Worm (Caenorhabditis elegans) whole organism, mixed stage, embryonic: Measurements from ENCODE around the gene F10C1.23.
A peak's percentile ranks its signal among the peaks of the same experiment; 100 is the strongest.

Source experiments
- M03D4.4 ChIP-seq: sonication (generic microtip); optimal IDR thresholded peaks from 2 replicates; lab custom pipeline; 2017; ENCODE audit warnings: mild to moderate bottlenecking, missing genetic modification characterization, missing compliant biosample characterization
- bed-3 ChIP-seq: fragments of 200-800 bp; sonication (Bioruptor generic); optimal IDR thresholded peaks from 3 replicates; lab custom pipeline; 2018; ENCODE audit warnings: mild to moderate bottlenecking, missing genetic modification characterization, moderate library complexity, missing compliant biosample characterization
- blmp-1 ChIP-seq: fragments of 150-350 bp; optimal IDR thresholded peaks from 2 replicates; lab custom pipeline; 2014; ENCODE audit warnings: missing biosample characterization, missing genetic modification characterization
- ceh-43 ChIP-seq: fragments of 200-800 bp; sonication (Bioruptor generic); optimal IDR thresholded peaks from 2 replicates; lab custom pipeline; 2018; ENCODE audit warnings: mild to moderate bottlenecking, missing genetic modification characterization, moderate library complexity, missing compliant biosample characterization
- ceh-83 ChIP-seq: fragments of 200-800 bp; sonication (Bioruptor generic); optimal IDR thresholded peaks from 2 replicates; lab custom pipeline; 2018; ENCODE audit warnings: mild to moderate bottlenecking, missing genetic modification characterization, missing compliant biosample characterization
- ces-1 ChIP-seq: fragments of 150-350 bp; optimal IDR thresholded peaks from 2 replicates; lab custom pipeline; 2014; ENCODE audit warnings: missing biosample characterization, missing genetic modification reagents, missing genetic modification characterization
- cnd-1 ChIP-seq: fragments of 200-800 bp; sonication (Bioruptor generic); optimal IDR thresholded peaks from 2 replicates; lab custom pipeline; 2018; ENCODE audit warnings: mild to moderate bottlenecking, missing genetic modification characterization, missing compliant biosample characterization
- drap-1 ChIP-seq: fragments of 200-800 bp; sonication (Bioruptor generic); optimal IDR thresholded peaks from 3 replicates; lab custom pipeline; 2018; ENCODE audit warnings: mild to moderate bottlenecking, missing genetic modification characterization, missing compliant biosample characterization
- elt-1 ChIP-seq: sonication (generic microtip); optimal IDR thresholded peaks from 2 replicates; lab custom pipeline; 2017; ENCODE audit warnings: missing genetic modification characterization, mild to moderate bottlenecking, missing compliant biosample characterization, antibody characterized with exemption, moderate library complexity, borderline replicate concordance; ENCODE audit not compliant: insufficient read depth
- elt-3 ChIP-seq: fragments of 150-350 bp; optimal IDR thresholded peaks from 2 replicates; lab custom pipeline; 2014; ENCODE audit warnings: missing biosample characterization, missing genetic modification characterization
- flh-1 ChIP-seq: fragments of 200-800 bp; sonication (Bioruptor generic); optimal IDR thresholded peaks from 2 replicates; lab custom pipeline; 2018; ENCODE audit warnings: mild to moderate bottlenecking, missing genetic modification characterization, moderate library complexity, missing compliant biosample characterization
- ham-2 ChIP-seq: fragments of 200-800 bp; sonication (Bioruptor generic); optimal IDR thresholded peaks from 2 replicates; lab custom pipeline; 2018; ENCODE audit warnings: mild to moderate bottlenecking, missing genetic modification characterization, missing compliant biosample characterization
- hlh-1 ChIP-seq: fragments of 150-350 bp; optimal IDR thresholded peaks from 2 replicates; lab custom pipeline; 2014; ENCODE audit warnings: missing biosample characterization, missing genetic modification reagents, missing genetic modification characterization
- lin-32 ChIP-seq: fragments of 200-800 bp; sonication (Bioruptor generic); optimal IDR thresholded peaks from 2 replicates; lab custom pipeline; 2018; ENCODE audit warnings: mild to moderate bottlenecking, missing genetic modification characterization, missing compliant biosample characterization
- lsy-2 ChIP-seq: fragments of 150-350 bp; optimal IDR thresholded peaks from 2 replicates; lab custom pipeline; 2014; ENCODE audit warnings: missing biosample characterization, missing genetic modification characterization
- mep-1 ChIP-seq: fragments of 150-350 bp; optimal IDR thresholded peaks from 2 replicates; lab custom pipeline; 2017; ENCODE audit warnings: missing biosample characterization, missing genetic modification reagents, missing genetic modification characterization, inconsistent platforms
- mls-2 ChIP-seq: sonication (generic microtip); optimal IDR thresholded peaks from 2 replicates; lab custom pipeline; 2016; ENCODE audit warnings: mild to moderate bottlenecking, missing genetic modification characterization, moderate library complexity, missing compliant biosample characterization
- nhr-12 ChIP-seq: fragments of 150-350 bp; optimal IDR thresholded peaks from 2 replicates; lab custom pipeline; 2014; ENCODE audit warnings: missing biosample characterization, missing genetic modification characterization
- nhr-2 ChIP-seq: fragments of 150-350 bp; optimal IDR thresholded peaks from 2 replicates; lab custom pipeline; 2014; ENCODE audit warnings: missing biosample characterization, missing genetic modification characterization
- nhr-28 ChIP-seq: fragments of 150-350 bp; optimal IDR thresholded peaks from 2 replicates; lab custom pipeline; 2014; ENCODE audit warnings: missing biosample characterization, missing genetic modification characterization
- nhr-76 ChIP-seq: sonication (generic microtip); optimal IDR thresholded peaks from 2 replicates; lab custom pipeline; 2017; ENCODE audit warnings: missing biosample characterization, missing genetic modification characterization
- pha-4 ChIP-seq: fragments of 150-350 bp; optimal IDR thresholded peaks from 2 replicates; lab custom pipeline; 2018; ENCODE audit warnings: missing biosample characterization, missing genetic modification reagents, missing genetic modification characterization
- sem-2 ChIP-seq: fragments of 200-800 bp; sonication (Bioruptor generic); optimal IDR thresholded peaks from 2 replicates; lab custom pipeline; 2018; ENCODE audit warnings: mild to moderate bottlenecking, missing genetic modification characterization, missing compliant biosample characterization
- sptf-1 ChIP-seq: sonication (generic microtip); optimal IDR thresholded peaks from 2 replicates; lab custom pipeline; 2017; ENCODE audit warnings: mild to moderate bottlenecking, missing genetic modification characterization, moderate library complexity, missing compliant biosample characterization
- tbx-8 ChIP-seq: fragments of 200-800 bp; sonication (Bioruptor generic); optimal IDR thresholded peaks from 2 replicates; lab custom pipeline; 2018; ENCODE audit warnings: mild to moderate bottlenecking, missing genetic modification characterization, moderate library complexity, missing compliant biosample characterization
- unc-120 ChIP-seq: sonication (generic microtip); optimal IDR thresholded peaks from 2 replicates; lab custom pipeline; 2017; ENCODE audit warnings: missing genetic modification characterization, missing compliant biosample characterization; ENCODE audit not compliant: poor library complexity, severe bottlenecking
- unc-39 ChIP-seq: fragments of 150-350 bp; optimal IDR thresholded peaks from 2 replicates; lab custom pipeline; 2014; ENCODE audit warnings: missing biosample characterization, missing genetic modification characterization
- unc-62 ChIP-seq: fragments of 150-350 bp; optimal IDR thresholded peaks from 2 replicates; lab custom pipeline; 2014; ENCODE audit warnings: missing biosample characterization, missing genetic modification reagents, missing genetic modification characterization
- zip-8 ChIP-seq: fragments of 150-350 bp; optimal IDR thresholded peaks from 2 replicates; lab custom pipeline; 2014; ENCODE audit warnings: missing biosample characterization, missing genetic modification characterization
- ztf-11 ChIP-seq: fragments of 150-350 bp; optimal IDR thresholded peaks from 2 replicates; lab custom pipeline; 2014; ENCODE audit warnings: missing biosample characterization, missing genetic modification characterization

Gene F10C1.23

ce11 chrII:5768274-5768820 is 10.5 kb downstream of the F10C1.23 start:
- TF ChIP-seq unc-62 (no peak), pha-4 (tag; lab: Kevin White, UChicago) (no peak), flh-1 (GFP tag; lab: Kevin White, UChicago) (no peak), elt-1 (tag; lab: Kevin White, UChicago) (peak; percentile 86), tbx-8 (GFP tag; lab: Kevin White, UChicago) (no peak), hlh-1 (tag; lab: Kevin White, UChicago) (no peak)

- TF ChIP-seq M03D4.4 (tag; lab: Kevin White, UChicago): peak; percentile 78
- peak; percentile 56 for TF ChIP-seq unc-120
- TF ChIP-seq nhr-2 (tag; lab: Kevin White, UChicago): peak; percentile 70
- peak; percentile 82 for TF ChIP-seq ham-2 (GFP tag; lab: Kevin White, UChicago)
- peak; percentile 7 for TF ChIP-seq hlh-1 (tag; lab: Kevin White, UChicago)
- TF ChIP-seq sptf-1: peak; percentile 85
- no peak for TF ChIP-seq unc-39 (tag; lab: Kevin White, UChicago)
- TF ChIP-seq mls-2 (tag; lab: Kevin White, UChicago): peak; percentile 87
- peak; percentile 47 for TF ChIP-seq sem-2
- TF ChIP-seq zip-8 (tag; lab: Kevin White, UChicago): peak; percentile 10
- TF ChIP-seq lsy-2: no peak
- peak; percentile 36 for TF ChIP-seq ces-1 (GFP tag; lab: Kevin White, UChicago)
- TF ChIP-seq lin-32 (GFP tag; lab: Kevin White, UChicago): peak; percentile 57
- no peak for TF ChIP-seq ztf-11 (tag; lab: Kevin White, UChicago)
- TF ChIP-seq drap-1: peak; percentile 82
- peak; percentile 43 for TF ChIP-seq cnd-1 (tag; lab: Kevin White, UChicago)
- TF ChIP-seq ceh-43 (GFP tag; lab: Kevin White, UChicago): peak; percentile 9
- TF ChIP-seq bed-3 (GFP tag; lab: Kevin White, UChicago): peak; percentile 34
- TF ChIP-seq mep-1 (tag; lab: Kevin White, UChicago): no peak
- TF ChIP-seq ceh-83 (GFP tag; lab: Kevin White, UChicago): peak; percentile 62
Measured at ce11 chrII:5772547-5773142, 14.8 kb downstream of the F10C1.23 start.

- TF ChIP-seq nhr-28 (tag; lab: Kevin White, UChicago) (no peak), bed-3 (GFP tag; lab: Kevin White, UChicago) (no peak), mls-2 (tag; lab: Kevin White, UChicago) (no peak), elt-3 (tag; lab: Kevin White, UChicago) (no peak), blmp-1 (tag; lab: Kevin White, UChicago) (no peak), lin-32 (GFP tag; lab: Kevin White, UChicago) (no peak), nhr-76 (no peak)
Measured at ce11 chrII:5774120-5774519, 16.3 kb downstream of the F10C1.23 start, which contains the start of the genes dmd-5 and F10C1.1. dmd-5 (minus strand) TSS chrII:5774220. F10C1.1 (plus strand) TSS chrII:5774229.

- TF ChIP-seq sptf-1 (no peak), lin-32 (GFP tag; lab: Kevin White, UChicago) (no peak), unc-62 (no peak), lsy-2 (no peak), ceh-83 (GFP tag; lab: Kevin White, UChicago) (no peak), flh-1 (GFP tag; lab: Kevin White, UChicago) (no peak), elt-1 (tag; lab: Kevin White, UChicago) (no peak), nhr-2 (tag; lab: Kevin White, UChicago) (no peak), ceh-43 (GFP tag; lab: Kevin White, UChicago) (no peak), unc-39 (tag; lab: Kevin White, UChicago) (no peak), unc-120 (no peak), elt-3 (tag; lab: Kevin White, UChicago) (no peak), sem-2 (no peak), nhr-12 (tag; lab: Kevin White, UChicago) (no peak), hlh-1 (tag; lab: Kevin White, UChicago) (no peak), tbx-8 (GFP tag; lab: Kevin White, UChicago) (no peak)
Measured at ce11 chrII:5774879-5775278, 17.0 kb downstream of the F10C1.23 start.
